Worm (Caenorhabditis elegans) whole organism, late embryonic: ENCODE measurements around the gene toe-2.
A peak's percentile ranks its signal among the peaks of the same experiment; 100 is the strongest.

Experiments used
- C08G9.2 ChIP-seq: sonication (generic microtip); optimal IDR thresholded peaks from 2 replicates; lab custom pipeline; 2016; ENCODE audit warnings: mild to moderate bottlenecking, missing genetic modification characterization, moderate library complexity, missing compliant biosample characterization
- T23F11.4 ChIP-seq: fragments of 200-800 bp; sonication (Bioruptor generic); optimal IDR thresholded peaks from 2 replicates; lab custom pipeline; 2018; ENCODE audit warnings: mild to moderate bottlenecking, missing genetic modification characterization, missing compliant biosample characterization
- Y22D7AL.16 ChIP-seq: sonication (generic microtip); optimal IDR thresholded peaks from 2 replicates; lab custom pipeline; 2016; ENCODE audit warnings: missing genetic modification characterization, missing compliant biosample characterization
- ceh-14 ChIP-seq: sonication (generic microtip); optimal IDR thresholded peaks from 2 replicates; lab custom pipeline; 2016; ENCODE audit warnings: missing genotype, missing genetic modification characterization, missing compliant biosample characterization
- ceh-31 ChIP-seq: sonication (generic microtip); optimal IDR thresholded peaks from 2 replicates; lab custom pipeline; 2016; ENCODE audit warnings: missing genetic modification characterization, missing compliant biosample characterization
- che-1 ChIP-seq: sonication (generic microtip); optimal IDR thresholded peaks from 2 replicates; lab custom pipeline; 2016; ENCODE audit warnings: mild to moderate bottlenecking, missing genetic modification characterization, missing compliant biosample characterization
- elt-2 ChIP-seq: sonication (generic microtip); optimal IDR thresholded peaks from 2 replicates; lab custom pipeline; 2016; ENCODE audit warnings: missing genetic modification reagents, missing genetic modification characterization, missing compliant biosample characterization
- elt-4 ChIP-seq: sonication (generic microtip); optimal IDR thresholded peaks from 2 replicates; lab custom pipeline; 2016; ENCODE audit warnings: missing genetic modification characterization, missing compliant biosample characterization
- ets-4 ChIP-seq: sonication (generic microtip); optimal IDR thresholded peaks from 2 replicates; lab custom pipeline; 2016; ENCODE audit warnings: missing genetic modification characterization, missing compliant biosample characterization
- eyg-1 ChIP-seq: sonication (generic microtip); optimal IDR thresholded peaks from 2 replicates; lab custom pipeline; 2016; ENCODE audit warnings: missing genotype, missing genetic modification characterization, missing compliant biosample characterization
- fax-1 ChIP-seq: sonication (generic microtip); optimal IDR thresholded peaks from 2 replicates; lab custom pipeline; 2016; ENCODE audit warnings: missing genotype, missing genetic modification characterization, missing compliant biosample characterization
- gmeb-2 ChIP-seq: sonication (generic microtip); optimal IDR thresholded peaks from 2 replicates; lab custom pipeline; 2016; ENCODE audit warnings: missing genetic modification characterization, inconsistent platforms, missing compliant biosample characterization
- hlh-15 ChIP-seq: sonication (generic microtip); optimal IDR thresholded peaks from 2 replicates; lab custom pipeline; 2016; ENCODE audit warnings: missing genetic modification characterization, missing compliant biosample characterization
- hlh-30 ChIP-seq: sonication (generic microtip); optimal IDR thresholded peaks from 2 replicates; lab custom pipeline; 2017; ENCODE audit warnings: antibody characterized with exemption, missing genetic modification characterization, missing compliant biosample characterization; ENCODE audit not compliant: insufficient read depth
- hlh-6 ChIP-seq: sonication (generic microtip); optimal IDR thresholded peaks from 2 replicates; lab custom pipeline; 2016; ENCODE audit warnings: missing genotype, missing genetic modification characterization, missing compliant biosample characterization
- lin-11 ChIP-seq: fragments of 200-800 bp; sonication (Bioruptor generic); optimal IDR thresholded peaks from 2 replicates; lab custom pipeline; 2018; ENCODE audit warnings: mild to moderate bottlenecking, missing genetic modification characterization, missing compliant biosample characterization
- madf-2 ChIP-seq: sonication (generic microtip); optimal IDR thresholded peaks from 2 replicates; lab custom pipeline; 2017; ENCODE audit warnings: missing genetic modification characterization, missing compliant biosample characterization
- mec-3 ChIP-seq: sonication (generic microtip); optimal IDR thresholded peaks from 2 replicates; lab custom pipeline; 2016; ENCODE audit warnings: borderline replicate concordance, missing genetic modification characterization, missing compliant biosample characterization
- nfya-1 ChIP-seq: sonication (generic microtip); optimal IDR thresholded peaks from 2 replicates; lab custom pipeline; 2017; ENCODE audit warnings: missing genetic modification characterization, mild to moderate bottlenecking, missing compliant biosample characterization, antibody characterized with exemption, moderate library complexity
- pag-3 ChIP-seq: sonication (generic microtip); optimal IDR thresholded peaks from 2 replicates; lab custom pipeline; 2016; ENCODE audit warnings: missing compliant biosample characterization, missing genetic modification characterization, borderline replicate concordance
- pat-9 ChIP-seq: fragments of 200-800 bp; sonication (Bioruptor generic); optimal IDR thresholded peaks from 2 replicates; lab custom pipeline; 2018; ENCODE audit warnings: mild to moderate bottlenecking, missing genetic modification characterization, moderate library complexity, missing compliant biosample characterization
- pax-1 ChIP-seq: fragments of 150-350 bp; optimal IDR thresholded peaks from 2 replicates; lab custom pipeline; 2014; ENCODE audit warnings: missing biosample characterization, missing genetic modification characterization
- pros-1 ChIP-seq: fragments of 150-350 bp; optimal IDR thresholded peaks from 2 replicates; lab custom pipeline; 2014; ENCODE audit warnings: missing biosample characterization, missing genetic modification reagents, missing genetic modification characterization
- rnt-1 ChIP-seq: sonication (generic microtip); optimal IDR thresholded peaks from 2 replicates; lab custom pipeline; 2016; ENCODE audit warnings: missing genetic modification characterization, missing compliant biosample characterization
- sdc-2 ChIP-seq: sonication (generic microtip); optimal IDR thresholded peaks from 2 replicates; lab custom pipeline; 2016; ENCODE audit warnings: missing genotype, missing genetic modification characterization, missing compliant biosample characterization
- sox-2 ChIP-seq: fragments of 200-800 bp; sonication (Bioruptor generic); IDR thresholded peaks from 2 replicates; pipeline ENCODE4 v1.3.6; 2022; ENCODE audit warnings: missing genetic modification reagents, missing genetic modification characterization, missing compliant biosample characterization
- syd-9 ChIP-seq: sonication (generic microtip); optimal IDR thresholded peaks from 2 replicates; lab custom pipeline; 2016; ENCODE audit warnings: mild to moderate bottlenecking, missing genetic modification characterization, moderate library complexity, missing compliant biosample characterization
- tbx-2 ChIP-seq: sonication (generic microtip); optimal IDR thresholded peaks from 2 replicates; lab custom pipeline; 2016; ENCODE audit warnings: missing genetic modification characterization, missing compliant biosample characterization
- tbx-7 ChIP-seq: sonication (generic microtip); optimal IDR thresholded peaks from 2 replicates; lab custom pipeline; 2016; ENCODE audit warnings: missing genotype, missing genetic modification characterization, missing compliant biosample characterization
- unc-3 ChIP-seq, 2 experiments: fragments of 200-800 bp in 1 of 2; sonication (Bioruptor generic) in 1 of 2; sonication (generic microtip) in 1 of 2; conservative IDR thresholded peaks in 1 of 2; optimal IDR thresholded peaks in 1 of 2; 2 replicates each; pipeline versions ENCODE4 v1.3.6 to Lab custom; 2016 to 2022; ENCODE audit warnings: missing compliant biosample characterization in 2 of 2, missing genetic modification characterization in 2 of 2, missing genetic modification reagents in 1 of 2
- unc-42 ChIP-seq: sonication (generic microtip); optimal IDR thresholded peaks from 2 replicates; lab custom pipeline; 2016; ENCODE audit warnings: missing genotype, missing genetic modification characterization, missing compliant biosample characterization
- unc-55 ChIP-seq: sonication (generic microtip); optimal IDR thresholded peaks from 2 replicates; lab custom pipeline; 2017; ENCODE audit warnings: missing biosample characterization, missing genetic modification reagents, missing genetic modification characterization
- unc-86 ChIP-seq: sonication (generic microtip); optimal IDR thresholded peaks from 2 replicates; lab custom pipeline; 2016; ENCODE audit warnings: missing genetic modification characterization, missing compliant biosample characterization
- ztf-16 ChIP-seq: sonication (generic microtip); optimal IDR thresholded peaks from 2 replicates; lab custom pipeline; 2017; ENCODE audit warnings: missing genetic modification characterization, missing compliant biosample characterization

toe-2 gene

ce11 chrII:6561300-6561699 is 40.1 kb upstream of the toe-2 start, which contains the start of gene F18C5.10:
Gene F18C5.10, minus strand, starts transcription at chrII:6561444.
- TF ChIP-seq fax-1 (tag; lab: Kevin White, UChicago) (no peak), eyg-1 (tag; lab: Kevin White, UChicago) (no peak), pat-9 (tag; lab: Kevin White, UChicago) (no peak), Y22D7AL.16 (tag; lab: Kevin White, UChicago) (no peak), syd-9 (tag; lab: Kevin White, UChicago) (no peak), mec-3 (tag; lab: Kevin White, UChicago) (no peak), unc-55 (GFP tag; lab: Kevin White, UChicago) (no peak)

- TF ChIP-seq elt-2 (no peak), C08G9.2 (tag; lab: Kevin White, UChicago) (no peak), hlh-15 (tag; lab: Kevin White, UChicago) (no peak), elt-4 (tag; lab: Kevin White, UChicago) (no peak), pax-1 (tag; lab: Kevin White, UChicago) (no peak), T23F11.4 (GFP tag; lab: Kevin White, UChicago) (no peak), ets-4 (tag; lab: Kevin White, UChicago) (no peak), rnt-1 (tag; lab: Kevin White, UChicago) (no peak), mec-3 (tag; lab: Kevin White, UChicago) (no peak)
- TF ChIP-seq, all 69 proteins: peak for 0
These were observed 39.1 kb upstream of the toe-2 start for ce11 chrII:6560291-6560690.

ce11 chrII:6558887-6559286 is 37.7 kb upstream of the toe-2 start:
- TF ChIP-seq unc-3 (GFP tag; conservative IDR thresholded peaks at IDR 0.05; lab: Robert Waterston, UW) (no peak), unc-3 (tag; optimal IDR thresholded peaks at IDR 0.05; lab: Kevin White, UChicago) (no peak), ets-4 (tag; lab: Kevin White, UChicago) (no peak), gmeb-2 (tag; lab: Kevin White, UChicago) (no peak), hlh-6 (no peak), tbx-7 (tag; lab: Kevin White, UChicago) (no peak), pros-1 (tag; lab: Kevin White, UChicago) (no peak), ceh-14 (tag; lab: Kevin White, UChicago) (no peak), sdc-2 (tag; lab: Kevin White, UChicago) (no peak), pag-3 (tag; lab: Kevin White, UChicago) (no peak), pax-1 (tag; lab: Kevin White, UChicago) (no peak)

- TF ChIP-seq sox-2 (GFP tag; lab: Robert Waterston, UW) = no peak
- no peak for TF ChIP-seq ceh-14 (tag; lab: Kevin White, UChicago)
These were observed 33.5 kb upstream of the toe-2 start, which contains the start of gene wrn-1 for ce11 chrII:6554677-6555076. Gene wrn-1, plus strand, starts transcription at chrII:6554977.

ce11 chrII:6544842-6545410 is 23.7 kb upstream of the toe-2 start, which contains the start of gene lron-15:
Gene lron-15, minus strand, starts transcription at chrII:6544892.
- TF ChIP-seq nfya-1 (no peak), hlh-6 (no peak), sox-2 (GFP tag; lab: Robert Waterston, UW) (no peak), unc-55 (GFP tag; lab: Kevin White, UChicago) (peak; percentile 50), che-1 (tag; lab: Kevin White, UChicago) (no peak), rnt-1 (tag; lab: Kevin White, UChicago) (peak; percentile 21), unc-3 (GFP tag; conservative IDR thresholded peaks at IDR 0.05; lab: Robert Waterston, UW) (no peak), unc-3 (tag; optimal IDR thresholded peaks at IDR 0.05; lab: Kevin White, UChicago) (no peak), elt-2 (no peak), elt-4 (tag; lab: Kevin White, UChicago) (no peak)

- peak; percentile 5 for TF ChIP-seq nfya-1
- no peak for TF ChIP-seq pat-9 (tag; lab: Kevin White, UChicago)
- TF ChIP-seq tbx-2 (tag; lab: Kevin White, UChicago) = no peak
- peak; percentile 81 for TF ChIP-seq unc-42 (tag; lab: Kevin White, UChicago)
- no peak for TF ChIP-seq lin-11 (tag; lab: Kevin White, UChicago)
- TF ChIP-seq tbx-7 (tag; lab: Kevin White, UChicago) = no peak
- no peak for TF ChIP-seq eyg-1 (tag; lab: Kevin White, UChicago)
- no peak for TF ChIP-seq unc-55 (GFP tag; lab: Kevin White, UChicago)
- TF ChIP-seq ztf-16 (tag; lab: Kevin White, UChicago) = no peak
- TF ChIP-seq sox-2 (GFP tag; lab: Robert Waterston, UW) = no peak
- no peak for TF ChIP-seq madf-2 (tag; lab: Kevin White, UChicago)
- no peak for TF ChIP-seq hlh-15 (tag; lab: Kevin White, UChicago)
- peak; percentile 70 for TF ChIP-seq hlh-30 (tag; lab: Kevin White, UChicago)
- TF ChIP-seq gmeb-2 (tag; lab: Kevin White, UChicago) = no peak
- TF ChIP-seq ceh-31 = peak; percentile 26
- TF ChIP-seq unc-86 (tag; lab: Kevin White, UChicago) = no peak
These were observed 14.8 kb upstream of the toe-2 start, which contains the start of gene utp-20 for ce11 chrII:6535957-6536424. Gene utp-20, plus strand, starts transcription at chrII:6536374.
